Fruit fly (Drosophila melanogaster): ENCODE measurements around the gene Xrp1.

The Xrp1 gene

DNA sequence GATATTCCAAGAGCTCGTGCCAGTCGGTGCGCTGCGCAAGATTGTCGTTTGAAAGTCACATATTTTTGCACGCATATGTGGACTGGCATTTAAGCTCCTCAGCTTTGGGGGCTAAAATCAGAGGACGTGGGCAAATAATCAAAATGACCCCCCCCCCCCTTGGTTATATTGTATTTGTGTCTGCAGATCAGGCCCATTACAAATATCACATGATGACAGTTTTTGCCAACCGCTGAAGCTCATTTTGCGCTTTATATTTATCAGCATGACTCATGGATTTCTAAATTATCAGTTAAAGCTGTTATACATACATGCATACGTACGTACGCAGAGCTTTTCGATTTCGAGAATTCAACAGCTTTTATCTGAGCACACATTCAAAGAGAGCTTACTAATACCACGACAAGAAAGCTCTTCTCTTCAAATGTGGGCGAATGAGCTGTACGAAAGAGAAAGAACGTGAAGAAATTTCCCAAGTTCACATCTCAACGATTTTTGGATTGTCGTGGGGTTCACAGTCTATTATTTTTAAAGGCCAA is 2.0 kb downstream of the Xrp1 start:
- peak; percentile 62 for TF ChIP-seq CG17801 (GFP tag; optimal IDR thresholded peaks at IDR 0.05; ENCODE audit: partially characterized antibody)

DNA sequence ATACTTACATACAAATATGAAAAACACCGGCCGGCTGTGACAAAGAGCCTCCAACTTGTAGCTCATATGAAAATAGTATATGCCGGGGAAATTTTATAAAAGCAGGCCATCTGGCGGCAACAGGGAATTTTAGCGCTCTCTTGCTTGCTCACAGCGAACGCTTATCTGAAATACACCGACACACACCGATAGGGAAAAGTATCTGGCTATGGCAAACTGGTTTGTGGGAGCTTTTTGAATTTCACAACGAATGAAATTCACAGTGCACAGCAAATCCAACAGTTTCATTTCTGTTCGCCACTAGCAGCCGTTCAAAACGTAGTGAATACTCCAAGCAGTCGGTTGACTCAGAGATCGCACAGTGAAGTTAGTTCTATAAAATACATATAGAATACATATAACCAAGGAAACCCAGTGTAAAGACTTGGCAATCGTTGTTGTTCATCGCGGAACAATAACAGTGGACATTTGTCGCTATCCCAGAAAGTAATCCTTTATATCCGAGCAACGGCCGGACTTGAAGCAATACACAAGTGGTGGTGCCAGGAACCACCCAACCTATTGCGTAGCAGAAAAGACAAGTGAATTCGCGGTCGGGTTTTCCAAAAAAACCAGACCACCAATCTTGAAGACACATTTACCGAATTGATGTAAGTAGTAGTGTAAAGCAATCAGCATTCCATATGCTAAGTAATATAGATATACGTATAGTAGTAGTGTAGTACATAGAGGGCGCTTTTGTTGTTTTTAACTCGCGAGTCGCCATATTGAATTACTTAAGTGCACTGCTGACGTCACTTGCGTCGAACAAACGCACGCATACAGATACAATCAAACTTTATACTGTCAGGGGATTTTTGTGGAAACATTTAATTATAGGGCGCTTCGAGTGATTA is 3.5 kb downstream of the Xrp1 start:
- TF ChIP-seq CG17801 (GFP tag; optimal IDR thresholded peaks at IDR 0.05; ENCODE audit: partially characterized antibody), result peak; percentile 66

DNA sequence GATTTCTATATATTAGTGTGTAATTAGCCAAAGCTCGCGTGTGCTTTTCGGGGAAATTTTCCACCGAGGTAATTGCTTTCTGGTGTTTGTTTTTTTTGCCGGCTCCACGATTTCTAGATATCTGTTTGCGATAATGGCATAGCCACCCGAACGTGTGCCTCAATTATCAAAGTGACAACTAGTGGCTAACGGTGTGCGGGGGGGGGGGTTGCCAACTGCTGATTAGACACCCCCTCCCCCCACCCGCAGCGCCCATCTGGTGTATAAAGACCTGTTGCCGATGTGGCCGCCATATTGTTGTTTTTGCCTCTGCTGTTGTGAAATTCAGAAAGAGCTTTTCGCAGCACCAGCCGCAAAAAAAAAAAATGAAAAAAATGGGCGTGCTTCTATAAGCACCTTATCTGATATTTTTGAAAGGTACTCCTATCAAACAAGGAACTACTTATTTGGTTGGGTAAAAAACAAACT is 4.1 kb downstream of the Xrp1 start:
- no peak for TF ChIP-seq CG17801 (GFP tag; optimal IDR thresholded peaks at IDR 0.05; ENCODE audit: partially characterized antibody)

DNA sequence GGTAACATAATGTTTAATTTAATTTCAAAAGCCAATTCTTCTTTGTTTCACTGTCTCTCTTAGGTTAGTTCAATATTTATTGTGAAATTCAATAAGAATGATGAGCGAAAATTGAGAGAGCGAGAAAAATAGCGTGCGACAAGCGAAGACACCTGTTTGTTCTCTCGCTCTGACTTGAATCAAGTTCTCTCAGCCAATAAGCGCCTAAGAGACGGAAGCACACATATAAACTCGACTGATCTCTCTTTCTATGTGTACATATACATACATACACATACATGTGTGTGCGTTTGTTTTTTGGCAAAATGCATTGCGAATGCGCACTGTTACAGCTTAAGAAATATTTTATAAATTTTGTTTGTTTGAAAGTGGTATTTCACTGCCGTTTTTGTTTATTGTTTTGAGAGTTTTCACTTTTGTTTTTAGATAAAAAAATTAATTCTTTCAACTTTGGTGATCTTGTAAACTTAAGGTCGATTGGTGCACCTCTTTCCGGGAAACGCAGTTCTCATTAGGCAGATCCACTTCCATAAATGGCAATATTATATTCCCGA is 8.5 kb downstream of the Xrp1 start:
- TF ChIP-seq CG17801 (GFP tag; optimal IDR thresholded peaks at IDR 0.05; ENCODE audit: partially characterized antibody), result no peak

DNA sequence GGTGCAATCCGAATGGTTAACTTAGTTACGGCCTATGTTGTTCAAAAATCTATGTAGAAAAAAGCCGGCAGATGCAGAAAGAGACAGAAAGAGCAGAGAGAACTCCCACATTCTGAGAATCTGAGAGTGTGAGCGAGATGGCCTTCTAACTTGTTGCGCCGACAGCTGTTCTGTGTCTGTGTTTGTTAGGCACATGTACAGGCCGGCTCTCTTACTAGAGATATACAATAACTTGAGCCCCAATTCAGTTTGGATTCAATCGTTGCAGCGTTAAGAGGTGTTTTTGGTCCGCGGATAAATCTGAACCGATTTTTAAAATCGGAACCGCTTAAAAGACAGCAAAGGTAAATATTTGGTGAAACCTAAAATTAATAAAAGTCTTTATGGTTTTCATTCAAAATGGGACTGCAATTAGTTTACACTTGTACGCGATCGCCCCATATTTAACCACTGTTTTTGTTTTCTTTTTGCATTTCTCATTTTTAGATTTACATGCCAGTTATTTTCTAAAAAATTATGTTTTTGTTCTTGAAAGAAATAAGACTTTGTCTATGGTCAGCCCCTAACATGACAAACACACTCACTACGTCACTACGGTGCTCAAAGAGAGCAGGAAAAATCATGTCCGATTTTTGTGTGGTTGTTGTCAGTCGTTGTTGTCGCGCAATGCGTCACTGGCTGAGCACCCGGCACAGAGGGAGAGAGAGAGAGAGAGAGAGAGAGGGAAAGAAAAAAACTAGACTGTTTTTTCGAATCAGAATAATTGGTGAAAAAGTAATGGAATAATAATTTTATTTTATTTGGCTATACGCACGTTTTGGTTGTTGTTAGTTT is 9.3 kb downstream of the Xrp1 start:
- TF ChIP-seq CG17801 (GFP tag; optimal IDR thresholded peaks at IDR 0.05; ENCODE audit: partially characterized antibody), result peak; percentile 14

DNA sequence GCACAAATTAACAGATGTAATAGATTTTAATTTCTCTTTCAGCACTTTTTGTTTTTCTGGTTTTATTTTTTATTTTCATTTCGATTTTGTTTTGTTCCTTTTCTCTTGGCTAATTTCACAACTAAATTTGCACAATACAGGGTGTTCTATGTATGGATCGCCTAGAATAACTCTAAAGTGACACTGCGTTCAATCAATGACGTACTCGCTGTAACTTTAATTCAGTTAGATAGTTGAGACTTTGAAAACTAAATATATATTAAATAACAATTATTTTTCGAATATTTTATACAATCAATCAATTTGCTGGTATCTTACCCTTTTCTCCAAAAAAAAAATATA is 9.8 kb downstream of the Xrp1 start:
- TF ChIP-seq CG17801 (GFP tag; optimal IDR thresholded peaks at IDR 0.05; ENCODE audit: partially characterized antibody), result no peak

DNA sequence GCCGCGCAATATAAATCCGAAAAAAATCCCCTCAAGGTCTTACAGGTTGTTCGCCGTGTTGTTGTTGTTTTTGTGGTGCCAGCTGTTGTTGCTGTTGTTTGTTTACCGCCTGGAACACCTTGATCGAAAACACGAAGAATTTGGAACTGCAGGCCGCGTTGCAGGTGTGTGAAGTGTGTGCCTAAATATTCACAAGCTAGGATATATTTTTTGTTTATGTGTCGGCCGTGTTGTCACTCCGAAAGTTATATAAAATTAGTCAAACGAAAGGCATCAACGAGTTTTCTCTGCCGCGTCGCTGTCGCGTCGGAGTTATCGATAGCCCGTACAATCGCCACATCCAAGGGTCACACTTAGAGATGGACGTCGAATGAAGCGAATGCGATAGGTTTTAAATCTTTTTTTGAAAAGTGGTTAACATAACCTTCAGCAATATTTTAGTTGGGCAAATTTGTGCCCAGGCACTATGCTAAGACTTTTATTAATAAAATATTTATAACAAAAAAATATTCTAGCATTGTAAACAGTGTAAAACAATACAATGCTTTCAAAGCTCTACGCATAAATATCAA is 13.7 kb downstream of the Xrp1 start, which contains the start of gene Mpc1:
TSS of gene Mpc1 (minus strand) at position 314 of the 572 bp plus-strand sequence.
- peak; percentile 40 for TF ChIP-seq CG17801 (GFP tag; optimal IDR thresholded peaks at IDR 0.05; ENCODE audit: partially characterized antibody)

DNA sequence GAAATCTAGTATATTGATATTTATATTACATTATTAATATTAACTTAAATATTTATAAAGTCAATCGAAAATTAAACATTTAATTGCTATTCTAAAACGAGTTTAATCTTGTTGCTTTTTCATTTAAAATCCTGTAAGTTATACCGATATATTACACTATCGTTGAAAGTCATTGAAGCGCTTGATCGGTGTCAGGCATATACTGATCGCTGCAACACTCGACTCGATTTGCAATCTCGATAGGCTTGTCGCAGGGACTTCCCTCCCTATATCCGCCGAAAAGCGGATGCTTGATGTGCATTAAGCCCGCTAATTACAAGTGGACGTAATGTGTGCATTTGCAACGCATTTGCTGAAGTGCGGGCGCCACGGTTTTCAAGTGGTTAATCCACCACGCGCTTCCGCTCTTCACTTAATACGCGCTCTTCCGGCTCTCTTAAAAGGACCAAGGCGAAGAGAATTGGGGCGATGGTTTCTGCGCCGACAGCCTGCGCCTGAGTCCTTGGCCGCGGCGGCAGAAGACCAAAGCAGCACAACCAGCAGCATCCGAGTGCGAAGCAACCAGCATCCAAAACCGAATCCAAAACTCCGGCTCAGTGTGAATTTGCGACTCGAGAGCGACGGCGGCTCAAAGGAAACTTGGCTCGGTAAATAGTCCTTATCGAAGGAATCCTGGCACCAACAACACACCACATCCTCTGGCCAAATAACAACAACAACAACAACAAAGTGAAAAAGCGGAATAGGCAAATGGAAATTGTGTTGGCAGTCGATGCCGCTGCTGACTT is 14.3 kb downstream of the Xrp1 start, which contains the start of gene CG42613:
TSS of gene CG42613 (plus strand) at position 279 of the 788 bp plus-strand sequence.
- TF ChIP-seq CG17801 (GFP tag; optimal IDR thresholded peaks at IDR 0.05; ENCODE audit: partially characterized antibody), result no peak

DNA sequence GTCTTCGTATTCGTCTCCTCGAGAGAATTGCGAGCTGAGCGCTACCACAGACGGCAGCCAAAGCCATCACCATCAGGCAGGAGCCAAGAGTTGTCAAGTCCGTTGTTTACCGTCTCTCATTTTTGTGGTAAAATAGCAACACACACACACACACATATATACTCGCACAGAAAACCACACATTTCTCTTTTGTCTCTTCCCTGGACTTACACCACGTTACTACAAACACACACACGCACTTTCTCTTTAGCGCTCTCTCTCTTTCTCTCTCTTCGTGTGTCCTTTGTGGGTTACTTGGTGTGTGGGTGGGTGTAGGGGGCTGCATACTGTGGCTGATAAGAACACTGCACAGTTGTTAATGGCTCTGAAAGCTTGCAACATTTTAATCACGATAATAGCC is 17.0 kb downstream of the Xrp1 start:
- TF ChIP-seq CG17801 (GFP tag; optimal IDR thresholded peaks at IDR 0.05; ENCODE audit: partially characterized antibody), result no peak

DNA sequence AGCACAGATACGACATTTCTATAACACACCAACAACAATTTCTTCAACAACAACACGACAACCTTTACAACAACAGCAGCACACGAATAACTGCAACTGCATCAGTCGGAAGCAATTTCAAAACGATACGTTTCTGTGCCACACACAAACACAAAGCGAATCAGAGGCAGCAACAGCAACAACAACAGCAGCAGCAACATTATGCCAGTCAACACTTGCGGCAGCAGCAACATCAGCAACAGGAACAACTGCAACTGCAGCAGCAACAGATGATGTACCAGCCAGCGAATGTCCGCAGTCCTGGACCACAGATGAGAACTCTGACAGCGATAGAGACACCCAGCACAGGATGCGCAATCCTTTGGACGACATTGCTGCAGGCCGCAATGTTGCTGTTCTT is 32.5 kb downstream of the Xrp1 start:
- TF ChIP-seq CG17801 (GFP tag; optimal IDR thresholded peaks at IDR 0.05; ENCODE audit: partially characterized antibody), result no peak

DNA sequence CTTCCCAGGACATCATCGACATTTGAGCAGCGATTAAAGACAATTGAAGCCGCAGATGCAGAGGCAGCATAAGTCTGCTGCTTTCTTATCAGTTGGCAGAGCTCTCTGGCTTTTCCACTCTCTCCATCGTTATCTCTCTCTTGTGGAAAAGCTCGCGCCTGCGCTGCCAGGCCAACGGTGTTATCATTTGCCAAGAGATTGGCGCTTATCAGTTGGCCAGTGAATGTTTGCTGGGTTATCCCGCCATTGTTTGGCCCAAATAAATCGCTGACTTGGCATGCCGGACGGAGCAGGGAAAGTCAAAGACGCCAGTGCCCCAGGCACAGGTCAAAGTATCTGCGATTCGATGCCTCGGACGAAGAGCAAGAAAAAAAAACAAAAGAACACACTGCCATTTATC is 34.4 kb downstream of the Xrp1 start:
- TF ChIP-seq CG17801 (GFP tag; optimal IDR thresholded peaks at IDR 0.05; ENCODE audit: partially characterized antibody), result no peak

DNA sequence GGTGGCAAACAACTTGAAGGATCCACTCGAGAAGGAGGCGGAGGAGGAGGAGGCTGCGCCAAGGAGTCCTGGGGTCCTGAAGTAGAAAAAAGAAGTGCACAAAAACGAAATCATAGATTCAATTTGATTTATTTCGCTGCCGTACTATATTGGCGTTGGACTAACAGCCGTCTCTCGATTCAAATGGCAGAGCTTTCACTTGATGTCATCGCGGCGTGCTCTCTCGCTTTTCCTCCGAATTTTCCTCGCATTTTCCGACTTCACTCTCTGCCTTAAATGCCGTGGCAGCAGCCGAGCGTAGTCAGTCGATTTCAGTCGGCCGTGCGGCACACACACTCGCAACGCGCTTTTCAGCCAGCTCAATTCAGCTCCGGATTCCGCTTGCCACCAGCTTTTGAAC is 35.1 kb downstream of the Xrp1 start, which contains the start of gene CG43732:
TSS of gene CG43732 (plus strand) at position 301 of the 400 bp plus-strand sequence.
- no peak for TF ChIP-seq CG17801 (GFP tag; optimal IDR thresholded peaks at IDR 0.05; ENCODE audit: partially characterized antibody)

DNA sequence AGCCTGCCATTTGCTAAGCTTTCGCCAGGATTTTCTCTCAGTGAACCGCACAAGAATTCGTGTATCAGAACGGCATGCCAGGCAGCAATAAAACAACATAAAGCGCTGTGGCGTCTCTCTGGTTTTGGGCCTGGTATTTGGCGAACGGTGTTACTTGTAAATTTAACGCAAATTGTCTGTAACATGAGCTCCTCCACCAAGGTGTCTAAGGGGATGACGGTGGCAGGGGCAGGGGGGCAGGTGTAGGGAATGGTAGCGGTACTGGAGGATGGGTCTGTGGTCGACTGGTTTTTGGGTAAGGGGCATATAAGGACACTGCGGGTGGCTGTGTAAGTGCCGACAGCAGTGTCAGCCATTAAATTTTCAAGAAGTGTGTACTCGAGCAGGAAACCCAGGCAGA is 50.1 kb downstream of the Xrp1 start:
- no peak for TF ChIP-seq CG17801 (GFP tag; optimal IDR thresholded peaks at IDR 0.05; ENCODE audit: partially characterized antibody)

Data from ovary, adult (tissue).